Worm (Caenorhabditis elegans): ENCODE measurements around the gene C07G2.5.

Gene C07G2.5

ce11 chrIII:4502559-4503240, 3.9 kb upstream of the C07G2.5 start:
- TF ChIP-seq lin-11 (tag; optimal IDR thresholded peaks at IDR 0.05) = no peak
- no peak for TF ChIP-seq ceh-16 (tag; optimal IDR thresholded peaks at IDR 0.05)
- no peak for TF ChIP-seq ama-1 (optimal IDR thresholded peaks at IDR 0.05)
- no peak for TF ChIP-seq C34F6.9 (tag; optimal IDR thresholded peaks at IDR 0.05)
- no peak for TF ChIP-seq nhr-12 (tag; optimal IDR thresholded peaks at IDR 0.05)
- TF ChIP-seq nhr-237 (tag; optimal IDR thresholded peaks at IDR 0.05) = no peak
- no peak for TF ChIP-seq ztf-4 (tag; optimal IDR thresholded peaks at IDR 0.05)
- TF ChIP-seq ceh-82 (tag; optimal IDR thresholded peaks at IDR 0.05) = no peak
- TF ChIP-seq snpc-4 (tag; optimal IDR thresholded peaks at IDR 0.05) = no peak
- TF ChIP-seq mdl-1 (tag; optimal IDR thresholded peaks at IDR 0.05) = peak in 1 of 2 experiments; percentile 56
- no peak for TF ChIP-seq nhr-23 (tag; optimal IDR thresholded peaks at IDR 0.05)
- no peak for TF ChIP-seq Y55F3AM.14 (GFP tag; optimal IDR thresholded peaks at IDR 0.05)
- no peak for TF ChIP-seq elt-1 (tag; optimal IDR thresholded peaks at IDR 0.05)
- no peak for TF ChIP-seq mab-5 (tag; optimal IDR thresholded peaks at IDR 0.05)
- TF ChIP-seq peb-1 (tag; optimal IDR thresholded peaks at IDR 0.05) = no peak
- TF ChIP-seq R02D3.7 (tag; optimal IDR thresholded peaks at IDR 0.05) = no peak
- peak; percentile 89 for TF ChIP-seq fos-1 (tag; optimal IDR thresholded peaks at IDR 0.05)
- no peak for TF ChIP-seq nhr-11 (tag; optimal IDR thresholded peaks at IDR 0.05)
- TF ChIP-seq nhr-77 (tag; optimal IDR thresholded peaks at IDR 0.05) = no peak
- no peak for TF ChIP-seq aly-2 (tag; optimal IDR thresholded peaks at IDR 0.05)
- no peak for TF ChIP-seq ztf-11 (tag; optimal IDR thresholded peaks at IDR 0.05)
- peak; percentile 38 for TF ChIP-seq sma-3 (GFP tag; optimal IDR thresholded peaks at IDR 0.05)
- TF ChIP-seq nhr-129 (tag; optimal IDR thresholded peaks at IDR 0.05) = no peak
- TF ChIP-seq lin-13 (GFP tag; optimal IDR thresholded peaks at IDR 0.05) = no peak
- TF ChIP-seq blmp-1 (tag; optimal IDR thresholded peaks at IDR 0.05; ENCODE audit: insufficient read depth) = no peak
- TF ChIP-seq ZK546.5 (tag; optimal IDR thresholded peaks at IDR 0.05) = no peak
- TF ChIP-seq elt-3 (tag; optimal IDR thresholded peaks at IDR 0.05) = no peak
- peak; percentile 43 for TF ChIP-seq nhr-21 (tag; optimal IDR thresholded peaks at IDR 0.05)
- TF ChIP-seq nhr-25 (tag; optimal IDR thresholded peaks at IDR 0.05) = peak; percentile 43
- TF ChIP-seq ztf-1 (GFP tag; conservative IDR thresholded peaks at IDR 0.05) = no peak
- TF ChIP-seq gmeb-1 (tag; optimal IDR thresholded peaks at IDR 0.05) = no peak
- peak; percentile 68 for TF ChIP-seq crh-2 (tag; optimal IDR thresholded peaks at IDR 0.05)
- no peak for TF ChIP-seq nhr-6 (tag; optimal IDR thresholded peaks at IDR 0.05)
- TF ChIP-seq sma-9 (GFP tag; optimal IDR thresholded peaks at IDR 0.05) = peak; percentile 66
- no peak for TF ChIP-seq sma-9 (tag; optimal IDR thresholded peaks at IDR 0.05)
- no peak for TF ChIP-seq unc-62 (GFP tag; optimal IDR thresholded peaks at IDR 0.05)
- no peak for TF ChIP-seq sem-4 (tag; optimal IDR thresholded peaks at IDR 0.05)
- no peak for TF ChIP-seq F13H6.1 (tag; optimal IDR thresholded peaks at IDR 0.05)
- no peak for TF ChIP-seq skn-1 (tag; optimal IDR thresholded peaks at IDR 0.05)
- TF ChIP-seq nhr-10 (tag; optimal IDR thresholded peaks at IDR 0.05) = no peak
- TF ChIP-seq lin-39 (tag; optimal IDR thresholded peaks at IDR 0.05) = no peak
- TF ChIP-seq egl-27 (tag; optimal IDR thresholded peaks at IDR 0.05) = no peak
- TF ChIP-seq lsy-2 (tag; optimal IDR thresholded peaks at IDR 0.05) = no peak

ce11 chrIII:4496085-4496484, 2.8 kb downstream of the C07G2.5 start:
- TF ChIP-seq mdl-1 (tag; optimal IDR thresholded peaks at IDR 0.05) (peak in 1 of 2 experiments; percentile 39), dmd-4 (tag; optimal IDR thresholded peaks at IDR 0.05) (no peak), elt-1 (tag; optimal IDR thresholded peaks at IDR 0.05) (no peak), nhr-6 (tag; optimal IDR thresholded peaks at IDR 0.05) (peak; percentile 25), gmeb-1 (tag; optimal IDR thresholded peaks at IDR 0.05) (peak; percentile 2), F13H6.1 (tag; optimal IDR thresholded peaks at IDR 0.05) (peak; percentile 13), ama-1 (optimal IDR thresholded peaks at IDR 0.05) (no peak), blmp-1 (tag; optimal IDR thresholded peaks at IDR 0.05; ENCODE audit: insufficient read depth) (peak; percentile 60), ceh-82 (tag; optimal IDR thresholded peaks at IDR 0.05) (no peak), ztf-11 (tag; optimal IDR thresholded peaks at IDR 0.05) (no peak), ztf-1 (GFP tag; conservative IDR thresholded peaks at IDR 0.05) (no peak), sma-9 (GFP tag; optimal IDR thresholded peaks at IDR 0.05) (peak; percentile 85), sma-9 (tag; optimal IDR thresholded peaks at IDR 0.05) (no peak), Y55F3AM.14 (GFP tag; optimal IDR thresholded peaks at IDR 0.05) (no peak), nhr-237 (tag; optimal IDR thresholded peaks at IDR 0.05) (no peak), lin-13 (GFP tag; optimal IDR thresholded peaks at IDR 0.05) (no peak), nhr-129 (tag; optimal IDR thresholded peaks at IDR 0.05) (peak; percentile 59), nhr-23 (tag; optimal IDR thresholded peaks at IDR 0.05) (no peak), nhr-11 (tag; optimal IDR thresholded peaks at IDR 0.05) (no peak), skn-1 (tag; optimal IDR thresholded peaks at IDR 0.05) (no peak), aly-2 (tag; optimal IDR thresholded peaks at IDR 0.05) (no peak), ceh-16 (tag; optimal IDR thresholded peaks at IDR 0.05) (no peak), nhr-25 (tag; optimal IDR thresholded peaks at IDR 0.05) (peak; percentile 60), unc-39 (tag; optimal IDR thresholded peaks at IDR 0.05) (no peak), ztf-4 (tag; optimal IDR thresholded peaks at IDR 0.05) (peak; percentile 29), zag-1 (tag; optimal IDR thresholded peaks at IDR 0.05) (no peak), C34F6.9 (tag; optimal IDR thresholded peaks at IDR 0.05) (no peak), fos-1 (tag; optimal IDR thresholded peaks at IDR 0.05) (peak; percentile 65), nhr-12 (tag; optimal IDR thresholded peaks at IDR 0.05) (no peak), unc-62 (GFP tag; optimal IDR thresholded peaks at IDR 0.05) (no peak), nhr-21 (tag; optimal IDR thresholded peaks at IDR 0.05) (peak; percentile 75), nhr-10 (tag; optimal IDR thresholded peaks at IDR 0.05) (no peak), crh-2 (tag; optimal IDR thresholded peaks at IDR 0.05) (peak; percentile 41), snpc-4 (tag; optimal IDR thresholded peaks at IDR 0.05) (no peak), lsy-2 (tag; optimal IDR thresholded peaks at IDR 0.05) (peak in 1 of 2 experiments; percentile 40), peb-1 (tag; optimal IDR thresholded peaks at IDR 0.05) (no peak), mab-5 (tag; optimal IDR thresholded peaks at IDR 0.05) (no peak), alr-1 (tag; optimal IDR thresholded peaks at IDR 0.05) (no peak), lin-11 (tag; optimal IDR thresholded peaks at IDR 0.05) (no peak), R02D3.7 (tag; optimal IDR thresholded peaks at IDR 0.05) (no peak), egl-27 (tag; optimal IDR thresholded peaks at IDR 0.05) (no peak)
